Fruit fly (Drosophila melanogaster) whole organism, pupa: Measurements from ENCODE around the gene CG6707.
A peak's percentile ranks its signal among the peaks of the same experiment; 100 is the strongest.

ENCODE experiments used
- CG10348 ChIP-seq: fragments of 200-800 bp; sonication (Bioruptor generic); IDR thresholded peaks from 2 replicates; pipeline ENCODE4 v1.3.6; 2022; ENCODE audit warnings: missing biosample characterization, missing genetic modification characterization
- CG12605 ChIP-seq: fragments of 200-800 bp; sonication (Bioruptor generic); IDR thresholded peaks from 2 replicates; pipeline ENCODE4 v1.3.6; 2022; ENCODE audit warnings: missing biosample characterization, missing genetic modification characterization
- CG13204 ChIP-seq: fragments of 200-800 bp; sonication (Bioruptor generic); optimal IDR thresholded peaks from 2 replicates; lab custom pipeline; 2018; ENCODE audit warnings: missing biosample characterization, mild to moderate bottlenecking, missing genetic modification characterization, moderate library complexity
- CG14655 ChIP-seq: fragments of 200-800 bp; sonication (Bioruptor generic); optimal IDR thresholded peaks from 3 replicates; lab custom pipeline; 2017; ENCODE audit warnings: mild to moderate bottlenecking, missing biosample characterization, missing genetic modification reagents, missing genetic modification characterization
- CG15710 ChIP-seq: fragments of 200-800 bp; sonication (Bioruptor generic); optimal IDR thresholded peaks from 2 replicates; lab custom pipeline; 2018; ENCODE audit warnings: missing biosample characterization, mild to moderate bottlenecking, missing genetic modification characterization, moderate library complexity
- CG17806 ChIP-seq: fragments of 200-800 bp; sonication (Bioruptor generic); optimal IDR thresholded peaks from 2 replicates; lab custom pipeline; 2018; ENCODE audit warnings: missing biosample characterization, mild to moderate bottlenecking, missing genetic modification characterization, moderate library complexity
- CG32121 ChIP-seq: fragments of 200-800 bp; sonication (Bioruptor generic); IDR thresholded peaks from 2 replicates; pipeline ENCODE4 v1.3.6; 2022; ENCODE audit warnings: missing biosample characterization, missing genetic modification characterization
- CG34367 ChIP-seq: fragments of 200-800 bp; sonication (Bioruptor generic); optimal IDR thresholded peaks from 2 replicates; lab custom pipeline; 2018; ENCODE audit warnings: missing biosample characterization, mild to moderate bottlenecking, missing genetic modification characterization
- CG4496 ChIP-seq: fragments of 200-800 bp; sonication (Bioruptor generic); IDR thresholded peaks from 3 replicates; pipeline ENCODE4 v1.3.6; 2022; ENCODE audit warnings: missing biosample characterization, missing genetic modification characterization
- CG8159 ChIP-seq: fragments of 200-800 bp; sonication (Bioruptor generic); optimal IDR thresholded peaks from 3 replicates; lab custom pipeline; 2018; ENCODE audit warnings: missing biosample characterization, mild to moderate bottlenecking, missing genetic modification characterization, moderate library complexity
- CG8301 ChIP-seq: fragments of 200-800 bp; sonication (Bioruptor generic); optimal IDR thresholded peaks from 2 replicates; lab custom pipeline; 2018; ENCODE audit warnings: missing biosample characterization, mild to moderate bottlenecking, missing genetic modification characterization
- CG9948 ChIP-seq: fragments of 200-800 bp; sonication (Bioruptor generic); optimal IDR thresholded peaks from 2 replicates; lab custom pipeline; 2018; ENCODE audit warnings: missing biosample characterization, mild to moderate bottlenecking, missing genetic modification characterization, moderate library complexity
- D1 ChIP-seq: fragments of 200-800 bp; sonication (Bioruptor generic); optimal IDR thresholded peaks from 2 replicates; lab custom pipeline; 2018; ENCODE audit warnings: missing biosample characterization, mild to moderate bottlenecking, missing genetic modification characterization, moderate library complexity
- EcR ChIP-seq: fragments of 200-800 bp; sonication (Bioruptor generic); optimal IDR thresholded peaks from 3 replicates; lab custom pipeline; 2019; ENCODE audit warnings: missing biosample characterization, missing genetic modification characterization, mild to moderate bottlenecking, moderate library complexity, missing genetic modification reagents
- Ets98B ChIP-seq: fragments of 200-800 bp; sonication (Bioruptor generic); IDR thresholded peaks from 2 replicates; pipeline ENCODE4 v1.3.6; 2022; ENCODE audit warnings: missing biosample characterization, missing genetic modification characterization
- Pif1A ChIP-seq: fragments of 200-800 bp; sonication (Bioruptor generic); optimal IDR thresholded peaks from 3 replicates; lab custom pipeline; 2016; ENCODE audit warnings: missing biosample characterization, missing genetic modification characterization
- Pif1B ChIP-seq: fragments of 200-800 bp; sonication (Bioruptor generic); optimal IDR thresholded peaks from 3 replicates; lab custom pipeline; 2016; ENCODE audit warnings: missing biosample characterization, missing genetic modification characterization
- Snoo ChIP-seq: fragments of 200-800 bp; sonication (Bioruptor generic); optimal IDR thresholded peaks from 3 replicates; lab custom pipeline; 2017; ENCODE audit warnings: missing biosample characterization, mild to moderate bottlenecking, missing genetic modification characterization, inconsistent platforms
- fd96Ca ChIP-seq: fragments of 200-800 bp; sonication (Bioruptor generic); IDR thresholded peaks from 3 replicates; pipeline ENCODE4 v1.3.6; 2022; ENCODE audit warnings: missing biosample characterization, missing genetic modification characterization
- gl ChIP-seq: fragments of 200-800 bp; sonication (Bioruptor generic); optimal IDR thresholded peaks from 2 replicates; lab custom pipeline; 2018; ENCODE audit warnings: missing biosample characterization, mild to moderate bottlenecking, missing genetic modification characterization
- rn ChIP-seq: fragments of 200-800 bp; sonication (Bioruptor generic); IDR thresholded peaks from 2 replicates; pipeline ENCODE4 v1.3.6; 2022; ENCODE audit warnings: missing biosample characterization, missing genetic modification characterization

CG6707 gene

dm6 chr3L:9898355-9898754 lies at the start of gene CG6707, which contains the start of gene CG46387:
CG6707 (minus strand) TSS chr3L:9898575.
CG46387 (plus strand) TSS chr3L:9898626.
- no peak for TF ChIP-seq CG8301 (tag; lab: Kevin White, UChicago)
- no peak for TF ChIP-seq CG9948 (tag; lab: Kevin White, UChicago)
- TF ChIP-seq gl (tag; lab: Kevin White, UChicago) = no peak
- no peak for TF ChIP-seq CG12605 (GFP tag; lab: Robert Waterston, UW)
- TF ChIP-seq rn (GFP tag; lab: Robert Waterston, UW) = no peak
- no peak for TF ChIP-seq fd96Ca (GFP tag; lab: Robert Waterston, UW)
- no peak for TF ChIP-seq CG32121 (GFP tag; lab: Robert Waterston, UW)
- TF ChIP-seq CG4496 = peak; percentile 44; the same call in 1 of the 3 replicates
- TF ChIP-seq CG8159 (tag; lab: Kevin White, UChicago) = peak; percentile 6
- no peak for TF ChIP-seq CG14655 (GFP tag; lab: Kevin White, UChicago)
- no peak for TF ChIP-seq CG10348 (GFP tag; lab: Robert Waterston, UW)

dm6 chr3L:9927169-9927568 lies 28.8 kb upstream of the CG6707 start:
- no peak for TF ChIP-seq fd96Ca (GFP tag; lab: Robert Waterston, UW)
- peak; percentile 94 for TF ChIP-seq CG12605 (GFP tag; lab: Robert Waterston, UW)

- no peak for TF ChIP-seq Ets98B (GFP tag; lab: Robert Waterston, UW)
- peak; percentile 40; the same call in 1 of the 2 replicates for TF ChIP-seq CG12605 (GFP tag; lab: Robert Waterston, UW)
Measured at dm6 chr3L:9907719-9908170, 9.4 kb upstream of the CG6707 start, which contains the start of gene bma. bma (plus strand) TSS chr3L:9908120.

dm6 chr3L:9904988-9905387 lies 6.6 kb upstream of the CG6707 start:
- no peak for TF ChIP-seq CG10348 (GFP tag; lab: Robert Waterston, UW)
- no peak for TF ChIP-seq CG13204
- no peak for TF ChIP-seq CG14655 (GFP tag; lab: Kevin White, UChicago)
- TF ChIP-seq CG34367 = no peak
- no peak for TF ChIP-seq CG4496
- TF ChIP-seq CG15710 = no peak
- TF ChIP-seq rn (GFP tag; lab: Robert Waterston, UW) = no peak

dm6 chr3L:9899046-9899659 lies 778 bp upstream of the CG6707 start, which contains the start of gene nudE:
nudE (plus strand) TSS chr3L:9899241.
- TF ChIP-seq CG17806 (tag; lab: Kevin White, UChicago) (no peak), CG8301 (tag; lab: Kevin White, UChicago) (no peak), CG9948 (tag; lab: Kevin White, UChicago) (no peak), CG8159 (tag; lab: Kevin White, UChicago) (peak; percentile 10), gl (tag; lab: Kevin White, UChicago) (no peak), CG32121 (GFP tag; lab: Robert Waterston, UW) (no peak), Pif1A (GFP tag; lab: Kevin White, UChicago) (no peak), D1 (tag; lab: Kevin White, UChicago) (no peak)

- TF ChIP-seq fd96Ca (GFP tag; lab: Robert Waterston, UW) (no peak), Pif1A (GFP tag; lab: Kevin White, UChicago) (peak; percentile 43), CG12605 (GFP tag; lab: Robert Waterston, UW) (no peak), CG17806 (tag; lab: Kevin White, UChicago) (peak; percentile 39), CG34367 (no peak), CG9948 (tag; lab: Kevin White, UChicago) (peak; percentile 10), CG14655 (GFP tag; lab: Kevin White, UChicago) (no peak), CG10348 (GFP tag; lab: Robert Waterston, UW) (no peak), CG15710 (peak; percentile 27), rn (GFP tag; lab: Robert Waterston, UW) (no peak), CG8159 (tag; lab: Kevin White, UChicago) (peak; percentile 59), gl (tag; lab: Kevin White, UChicago) (no peak), CG4496 (0 out of 3 replicates have a peak, but pooled peaks have one; percentile 42), EcR (GFP tag; lab: Kevin White, UChicago) (peak; percentile 52), Snoo (no peak), Ets98B (GFP tag; lab: Robert Waterston, UW) (no peak; the same call in 1 of the 2 replicates), Pif1B (GFP tag; lab: Kevin White, UChicago) (no peak), CG13204 (no peak), D1 (tag; lab: Kevin White, UChicago) (no peak), CG8301 (tag; lab: Kevin White, UChicago) (no peak), CG32121 (GFP tag; lab: Robert Waterston, UW) (no peak)
Measured at dm6 chr3L:9897164-9897783, 1.1 kb downstream of the CG6707 start.
